Worm (Caenorhabditis elegans) whole organism, L4 larva: ENCODE measurements around the gene C15H9.5.

Experiments
- D1046.2 ChIP-seq: fragments of 200-800 bp; sonication (Bioruptor generic); IDR thresholded peaks from 2 replicates; pipeline ENCODE4 v1.3.6; 2022; ENCODE audit warnings: missing genetic modification characterization, missing compliant biosample characterization
- F44E2.7 ChIP-seq: fragments of 200-800 bp; sonication (Bioruptor generic); IDR thresholded peaks from 2 replicates; pipeline ENCODE4 v2.1.2; 2022; ENCODE audit warnings: missing genetic modification characterization, missing compliant biosample characterization
- T26A8.4 ChIP-seq: fragments of 200-800 bp; sonication (Bioruptor generic); IDR thresholded peaks from 2 replicates; pipeline ENCODE4 v1.3.6; 2022; ENCODE audit warnings: missing genetic modification characterization, missing compliant biosample characterization
- Y5F2A.4 ChIP-seq: fragments of 200-800 bp; sonication (Bioruptor generic); optimal IDR thresholded peaks from 2 replicates; lab custom pipeline; 2018; ENCODE audit warnings: mild to moderate bottlenecking, missing genetic modification characterization, missing compliant biosample characterization
- Y75B8A.6 ChIP-seq: fragments of 200-800 bp; sonication (Bioruptor generic); IDR thresholded peaks from 2 replicates; pipeline ENCODE4 v1.3.6; 2022; ENCODE audit warnings: missing genetic modification reagents, missing genetic modification characterization, missing compliant biosample characterization
- ZK546.5 ChIP-seq, 2 experiments: sonication (generic microtip); optimal IDR thresholded peaks; 2 replicates each; lab custom pipeline; 2017; ENCODE audit warnings: missing biosample characterization in 2 of 2, missing genetic modification characterization in 2 of 2
- aha-1 ChIP-seq: fragments of 150-350 bp; peaks from one replicate; lab custom pipeline; 2014; ENCODE audit warnings: missing biosample characterization, missing genetic modification characterization
- ama-1 ChIP-seq: fragments of 150-350 bp; optimal IDR thresholded peaks from 2 replicates; lab custom pipeline; 2014; ENCODE audit warnings: inconsistent platforms, mixed read lengths
- arid-1 ChIP-seq: fragments of 200-800 bp; sonication (Bioruptor generic); conservative IDR thresholded peaks from 2 replicates; pipeline ENCODE4 v1.3.6; 2022; ENCODE audit warnings: missing genetic modification reagents, missing genetic modification characterization, missing compliant biosample characterization
- ceh-82 ChIP-seq: sonication (generic microtip); optimal IDR thresholded peaks from 2 replicates; lab custom pipeline; 2017; ENCODE audit warnings: missing biosample characterization, missing genetic modification characterization
- cey-2 ChIP-seq: sonication (generic microtip); optimal IDR thresholded peaks from 3 replicates; lab custom pipeline; 2017; ENCODE audit warnings: missing genetic modification characterization, mild to moderate bottlenecking, missing compliant biosample characterization, antibody characterized with exemption, borderline replicate concordance; ENCODE audit not compliant: insufficient read depth
- ctbp-1 ChIP-seq: fragments of 200-800 bp; sonication (Bioruptor generic); IDR thresholded peaks from 2 replicates; pipeline ENCODE4 v1.3.6; 2022; ENCODE audit warnings: missing genetic modification reagents, missing genetic modification characterization, missing compliant biosample characterization
- daf-16 ChIP-seq, 3 experiments: sonication (generic microtip); optimal IDR thresholded peaks; 2 replicates each; lab custom pipeline; 2016 to 2017; ENCODE audit warnings: missing genetic modification characterization in 3 of 3, missing genetic modification reagents in 3 of 3, mild to moderate bottlenecking in 2 of 3, missing compliant biosample characterization in 2 of 3, missing biosample characterization in 1 of 3, moderate library complexity in 1 of 3
- daf-19 ChIP-seq: fragments of 200-800 bp; sonication (Bioruptor generic); conservative IDR thresholded peaks from 2 replicates; pipeline ENCODE4 v1.3.6; 2022; ENCODE audit warnings: missing genetic modification characterization, missing compliant biosample characterization
- dmd-6 ChIP-seq: fragments of 200-800 bp; sonication (Bioruptor generic); IDR thresholded peaks from 2 replicates; pipeline ENCODE4 v1.3.6; 2022; ENCODE audit warnings: missing genetic modification reagents, missing genetic modification characterization, missing compliant biosample characterization
- dmd-8 ChIP-seq: fragments of 200-800 bp; sonication (Bioruptor generic); IDR thresholded peaks from 2 replicates; pipeline ENCODE4 v1.3.6; 2022; ENCODE audit warnings: missing genetic modification characterization, missing compliant biosample characterization
- dpl-1 ChIP-seq: fragments of 150-350 bp; optimal IDR thresholded peaks from 2 replicates; lab custom pipeline; 2014; ENCODE audit warnings: missing biosample characterization, missing genetic modification reagents, missing genetic modification characterization
- dve-1 ChIP-seq: sonication (generic microtip); optimal IDR thresholded peaks from 2 replicates; lab custom pipeline; 2017; ENCODE audit warnings: antibody characterized with exemption, mild to moderate bottlenecking, missing genetic modification characterization, missing compliant biosample characterization; ENCODE audit not compliant: insufficient read depth
- egl-43 ChIP-seq: fragments of 200-800 bp; sonication (Bioruptor generic); IDR thresholded peaks from 2 replicates; pipeline ENCODE4 v1.3.6; 2022; ENCODE audit warnings: missing genetic modification reagents, missing genetic modification characterization, missing compliant biosample characterization
- gei-8 ChIP-seq: fragments of 200-800 bp; sonication (Bioruptor generic); optimal IDR thresholded peaks from 2 replicates; lab custom pipeline; 2018; ENCODE audit warnings: mild to moderate bottlenecking, missing genetic modification characterization, missing compliant biosample characterization
- hif-1 ChIP-seq, 2 experiments: sonication (generic microtip); optimal IDR thresholded peaks; 2 replicates each; lab custom pipeline; 2016 to 2017; ENCODE audit warnings: missing compliant biosample characterization in 2 of 2, missing genetic modification characterization in 2 of 2, missing genetic modification reagents in 2 of 2, missing genotype in 2 of 2, mild to moderate bottlenecking in 1 of 2
- hlh-11 ChIP-seq: fragments of 200-800 bp; sonication (Bioruptor generic); optimal IDR thresholded peaks from 2 replicates; lab custom pipeline; 2018; ENCODE audit warnings: mild to moderate bottlenecking, missing genetic modification characterization, missing compliant biosample characterization
- hmg-1.1 ChIP-seq: fragments of 200-800 bp; sonication (Bioruptor generic); IDR thresholded peaks from 2 replicates; pipeline ENCODE4 v1.3.6; 2022; ENCODE audit warnings: missing genetic modification reagents, missing genetic modification characterization, missing compliant biosample characterization
- lin-1 ChIP-seq: fragments of 200-800 bp; sonication (Bioruptor generic); IDR thresholded peaks from 2 replicates; pipeline ENCODE4 v1.3.6; 2022; ENCODE audit warnings: missing genetic modification reagents, missing genetic modification characterization, missing compliant biosample characterization
- lin-13 ChIP-seq: fragments of 150-350 bp; optimal IDR thresholded peaks from 2 replicates; lab custom pipeline; 2014; ENCODE audit warnings: missing biosample characterization, missing genetic modification reagents, missing genetic modification characterization
- lin-15B ChIP-seq: fragments of 150-350 bp; sonication (generic microtip); optimal IDR thresholded peaks from 3 replicates; lab custom pipeline; 2014; ENCODE audit warnings: missing biosample characterization, missing genetic modification characterization
- lin-29 ChIP-seq: fragments of 200-800 bp; sonication (Bioruptor generic); IDR thresholded peaks from 2 replicates; pipeline ENCODE4 v1.3.6; 2022; ENCODE audit warnings: missing genetic modification reagents, missing genetic modification characterization, missing compliant biosample characterization
- lin-38 ChIP-seq: fragments of 200-800 bp; sonication (Bioruptor generic); IDR thresholded peaks from 2 replicates; pipeline ENCODE4 v1.3.6; 2022; ENCODE audit warnings: missing genetic modification reagents, missing genetic modification characterization, missing compliant biosample characterization
- lin-39 ChIP-seq: fragments of 150-350 bp; optimal IDR thresholded peaks from 2 replicates; lab custom pipeline; 2014; ENCODE audit warnings: missing biosample characterization, missing genetic modification reagents, missing genetic modification characterization
- lsy-2 ChIP-seq, 2 experiments: fragments of 150-350 bp in 1 of 2; sonication (generic microtip) in 1 of 2; optimal IDR thresholded peaks; 2 replicates each; lab custom pipeline; 2014 to 2017; ENCODE audit warnings: missing biosample characterization in 2 of 2, missing genetic modification characterization in 2 of 2
- mdl-1 ChIP-seq, 2 experiments: fragments of 150-350 bp in 1 of 2; sonication (generic microtip) in 1 of 2; optimal IDR thresholded peaks; 2 replicates each; lab custom pipeline; 2014 to 2017; ENCODE audit warnings: missing biosample characterization in 2 of 2, missing genetic modification characterization in 2 of 2
- mep-1 ChIP-seq: fragments of 150-350 bp; sonication (generic microtip); optimal IDR thresholded peaks from 3 replicates; lab custom pipeline; 2014; ENCODE audit warnings: missing biosample characterization, missing genetic modification characterization
- mes-2 ChIP-seq: sonication (generic microtip); optimal IDR thresholded peaks from 2 replicates; lab custom pipeline; 2016; ENCODE audit warnings: missing genotype, mild to moderate bottlenecking, missing genetic modification characterization, missing compliant biosample characterization; ENCODE audit not compliant: poor library complexity, severe bottlenecking
- mxl-2 ChIP-seq: fragments of 200-800 bp; sonication (Bioruptor generic); conservative IDR thresholded peaks from 2 replicates; pipeline ENCODE4 v1.3.6; 2022; ENCODE audit warnings: missing genetic modification reagents, missing genetic modification characterization, missing compliant biosample characterization
- mxl-3 ChIP-seq: fragments of 200-800 bp; sonication (Bioruptor generic); optimal IDR thresholded peaks from 2 replicates; lab custom pipeline; 2018; ENCODE audit warnings: mild to moderate bottlenecking, missing genetic modification characterization, missing compliant biosample characterization
- nhr-10 ChIP-seq: fragments of 150-350 bp; optimal IDR thresholded peaks from 2 replicates; lab custom pipeline; 2014; ENCODE audit warnings: missing biosample characterization, missing genetic modification characterization
- nhr-102 ChIP-seq: sonication (generic microtip); optimal IDR thresholded peaks from 2 replicates; lab custom pipeline; 2016; ENCODE audit warnings: mild to moderate bottlenecking, missing genetic modification characterization, moderate library complexity, missing compliant biosample characterization
- nhr-11 ChIP-seq: fragments of 150-350 bp; optimal IDR thresholded peaks from 2 replicates; lab custom pipeline; 2014; ENCODE audit warnings: missing biosample characterization, missing genetic modification characterization
- nhr-28 ChIP-seq: fragments of 150-350 bp; optimal IDR thresholded peaks from 2 replicates; lab custom pipeline; 2014; ENCODE audit warnings: missing biosample characterization, missing genetic modification characterization
- nhr-41 ChIP-seq: fragments of 200-800 bp; sonication (Bioruptor generic); IDR thresholded peaks from 2 replicates; pipeline ENCODE4 v1.3.6; 2022; ENCODE audit warnings: missing genetic modification reagents, missing genetic modification characterization, missing compliant biosample characterization
- nhr-42 ChIP-seq: fragments of 200-800 bp; sonication (Bioruptor generic); IDR thresholded peaks from 2 replicates; pipeline ENCODE4 v1.3.6; 2022; ENCODE audit warnings: missing genetic modification characterization, missing compliant biosample characterization
- nhr-6 ChIP-seq: fragments of 150-350 bp; optimal IDR thresholded peaks from 2 replicates; lab custom pipeline; 2014; ENCODE audit warnings: missing biosample characterization, missing genetic modification characterization
- nhr-77 ChIP-seq: fragments of 150-350 bp; optimal IDR thresholded peaks from 2 replicates; lab custom pipeline; 2014; ENCODE audit warnings: missing biosample characterization, missing genetic modification characterization
- php-3 ChIP-seq: fragments of 200-800 bp; sonication (Bioruptor generic); IDR thresholded peaks from 2 replicates; pipeline ENCODE4 v1.3.6; 2022; ENCODE audit warnings: missing genetic modification reagents, missing genetic modification characterization, missing compliant biosample characterization
- pqm-1 ChIP-seq: sonication (generic microtip); optimal IDR thresholded peaks from 2 replicates; lab custom pipeline; 2017; ENCODE audit warnings: missing biosample characterization, missing genetic modification characterization
- rbr-2 ChIP-seq: sonication (generic microtip); optimal IDR thresholded peaks from 2 replicates; lab custom pipeline; 2016; ENCODE audit warnings: missing genotype, missing genetic modification characterization, missing compliant biosample characterization
- spr-1 ChIP-seq: sonication (generic microtip); optimal IDR thresholded peaks from 2 replicates; lab custom pipeline; 2016; ENCODE audit warnings: mild to moderate bottlenecking, missing genetic modification characterization, missing compliant biosample characterization
- unc-62 ChIP-seq, 3 experiments: fragments of 150-350 bp in 1 of 3; sonication (generic microtip); optimal IDR thresholded peaks in 2 of 3; peaks in 1 of 3; 1 replicate in 1 of 3; 2 replicates in 2 of 3; lab custom pipeline; 2014 to 2017; ENCODE audit warnings: missing biosample characterization in 3 of 3, missing genetic modification characterization in 3 of 3, missing genetic modification reagents in 3 of 3, missing genotype in 1 of 3
- zag-1 ChIP-seq: fragments of 150-350 bp; optimal IDR thresholded peaks from 2 replicates; lab custom pipeline; 2014; ENCODE audit warnings: missing biosample characterization, missing genetic modification characterization

C15H9.5 gene

ce11 chrX:6097551-6097950 lies 4.5 kb downstream of the C15H9.5 start, which contains the start of gene C15H9.4:
Gene C15H9.4, plus strand, starts transcription at chrX:6097643.
- TF ChIP-seq ctbp-1 (peak; percentile 56), mes-2 (tag; lab: Kevin White, UChicago) (peak; percentile 71), ceh-82 (tag; lab: Kevin White, UChicago) (no peak), lsy-2 (tag; optimal IDR thresholded peaks at IDR 0.05; lab: Kevin White, UChicago) (peak in 1 of 2 experiments; percentile 65), dmd-8 (GFP tag; lab: Robert Waterston, UW) (no peak), lin-38 (GFP tag; lab: Robert Waterston, UW) (no peak), nhr-102 (peak; percentile 4), cey-2 (tag; lab: Kevin White, UChicago) (no peak), ama-1 (lab: Kevin White, UChicago) (no peak), lin-13 (peak; percentile 27), nhr-6 (tag; lab: Kevin White, UChicago) (peak; percentile 19), Y5F2A.4 (GFP tag; lab: Kevin White, UChicago) (no peak), daf-16 (GFP tag; optimal IDR thresholded peaks at IDR 0.05; lab: Kevin White, UChicago) (no peak), daf-16 (tag; optimal IDR thresholded peaks at IDR 0.05; lab: Kevin White, UChicago) (peak; percentile 34), mdl-1 (tag; optimal IDR thresholded peaks at IDR 0.05; lab: Kevin White, UChicago) (peak in 1 of 2 experiments; percentile 7), mxl-2 (GFP tag; lab: Robert Waterston, UW) (no peak), mxl-3 (GFP tag; lab: Kevin White, UChicago) (peak; percentile 27), aha-1 (tag; lab: Kevin White, UChicago) (peak; percentile 54), T26A8.4 (GFP tag; lab: Robert Waterston, UW) (peak; percentile 21; the same call in 1 of the 2 replicates), zag-1 (tag; lab: Kevin White, UChicago) (no peak), egl-43 (GFP tag; lab: Robert Waterston, UW) (0 out of 2 replicates have a peak, but pooled peaks have one; percentile 17), hif-1 (tag; optimal IDR thresholded peaks at IDR 0.05; lab: Kevin White, UChicago) (peak in 1 of 2 experiments; percentile 31), Y75B8A.6 (GFP tag; lab: Robert Waterston, UW) (no peak), dpl-1 (GFP tag; lab: Kevin White, UChicago) (no peak), spr-1 (tag; lab: Kevin White, UChicago) (no peak), lin-15B (tag; lab: Kevin White, UChicago) (no peak), hmg-1.1 (GFP tag; lab: Robert Waterston, UW) (peak; percentile 73), arid-1 (GFP tag; lab: Robert Waterston, UW) (peak; percentile 25; the same call in 1 of the 2 replicates), nhr-10 (tag; lab: Kevin White, UChicago) (no peak), php-3 (0 out of 2 replicates have a peak, but pooled peaks have one; percentile 26), nhr-42 (no peak), mep-1 (peak; percentile 68), unc-62 (GFP tag; optimal IDR thresholded peaks at IDR 0.05 in 1 of 2; lab: Kevin White, UChicago) (peak in 1 of 2 experiments; percentile 90), unc-62 (tag; optimal IDR thresholded peaks at IDR 0.05; lab: Kevin White, UChicago) (no peak), F44E2.7 (GFP tag; lab: Robert Waterston, UW) (no peak), hlh-11 (peak; percentile 30), rbr-2 (tag; lab: Kevin White, UChicago) (peak; percentile 8), daf-19 (GFP tag; lab: Robert Waterston, UW) (no peak), ZK546.5 (tag; optimal IDR thresholded peaks at IDR 0.05; lab: Kevin White, UChicago) (no peak), lin-29 (GFP tag; lab: Robert Waterston, UW) (no peak), nhr-11 (tag; lab: Kevin White, UChicago) (no peak)

ce11 chrX:6098420-6098819 lies 5.3 kb downstream of the C15H9.5 start:
- TF ChIP-seq gei-8 (GFP tag; lab: Kevin White, UChicago) (no peak), nhr-41 (GFP tag; lab: Robert Waterston, UW) (peak; percentile 19; the same call in 1 of the 2 replicates), lin-1 (GFP tag; lab: Robert Waterston, UW) (0 out of 2 replicates have a peak, but pooled peaks have one; percentile 38), pqm-1 (tag; lab: Kevin White, UChicago) (peak; percentile 96), mes-2 (tag; lab: Kevin White, UChicago) (peak; percentile 50), aha-1 (tag; lab: Kevin White, UChicago) (peak; percentile 13), lin-39 (tag; lab: Kevin White, UChicago) (no peak), D1046.2 (GFP tag; lab: Robert Waterston, UW) (no peak), php-3 (peak; percentile 51; the same call in 1 of the 2 replicates), nhr-28 (peak; percentile 90), daf-16 (GFP tag; optimal IDR thresholded peaks at IDR 0.05; lab: Kevin White, UChicago) (no peak), daf-16 (tag; optimal IDR thresholded peaks at IDR 0.05; lab: Kevin White, UChicago) (peak; percentile 84), hlh-11 (peak; percentile 49), dmd-6 (GFP tag; lab: Robert Waterston, UW) (peak; percentile 67), nhr-77 (tag; lab: Kevin White, UChicago) (peak; percentile 52), dve-1 (tag; lab: Kevin White, UChicago) (peak; percentile 57)
